Worm (Caenorhabditis elegans): Measurements from ENCODE around the gene memi-1.

DNA sequence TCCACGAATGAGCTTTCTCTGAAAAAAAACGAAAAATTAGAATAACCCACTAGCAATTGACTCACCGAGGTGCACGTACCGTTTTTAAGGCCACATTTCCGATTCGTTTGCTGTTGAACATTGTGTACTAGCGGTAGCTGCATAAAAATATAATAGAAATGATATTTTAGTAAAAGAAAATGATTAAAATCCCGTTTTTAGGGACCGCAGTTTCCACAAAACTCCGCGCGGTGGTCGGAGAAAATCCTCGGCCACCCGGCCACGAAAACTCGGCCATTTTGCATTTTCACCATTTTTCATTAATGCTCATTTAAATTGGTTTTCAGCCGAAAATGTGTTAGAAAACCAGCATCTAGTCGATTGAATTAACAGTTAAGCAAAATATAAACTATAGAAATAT lies 47.9 kb downstream of the memi-1 start, which contains the start of gene yars-2:
- peak; percentile 27 for TF ChIP-seq lin-15B (tag; optimal IDR thresholded peaks at IDR 0.05)
- TF ChIP-seq aly-2 (tag; optimal IDR thresholded peaks at IDR 0.05): no peak
- TF ChIP-seq jun-1 (tag; optimal IDR thresholded peaks at IDR 0.05): no peak
- TF ChIP-seq ceh-9 (tag; optimal IDR thresholded peaks at IDR 0.05): no peak
- TF ChIP-seq ceh-82 (tag; optimal IDR thresholded peaks at IDR 0.05): no peak
- TF ChIP-seq nhr-12 (tag; optimal IDR thresholded peaks at IDR 0.05): no peak
- peak; percentile 26 for TF ChIP-seq pha-4 (tag; optimal IDR thresholded peaks at IDR 0.05)
- no peak for TF ChIP-seq zag-1 (tag; optimal IDR thresholded peaks at IDR 0.05)
- no peak for TF ChIP-seq egl-27 (tag; optimal IDR thresholded peaks at IDR 0.05)
